Fruit fly (Drosophila melanogaster): ENCODE results near the gene Eip78C.

- no peak for TF ChIP-seq zen (tag; optimal IDR thresholded peaks at IDR 0.05)
- TF ChIP-seq ind (GFP tag; optimal IDR thresholded peaks at IDR 0.05), result no peak
- TF ChIP-seq fu2 (GFP tag; optimal IDR thresholded peaks at IDR 0.05), result no peak
- TF ChIP-seq ap (GFP tag; IDR thresholded peaks at IDR 0.05), result no peak
Observed at dm6 chr3L:21220100-21220499, 6.3 kb upstream of the Eip78C start, which contains the start of gene CG43219.

Data from whole organism, embryonic.